Worm (Caenorhabditis elegans) whole organism, L2 larva: Measurements from ENCODE around the gene Y44A6D.3.

Experiments used
- F13H6.1 ChIP-seq: sonication (generic microtip); optimal IDR thresholded peaks from 2 replicates; lab custom pipeline; 2016; ENCODE audit warnings: missing genetic modification characterization, missing compliant biosample characterization
- aly-2 ChIP-seq: fragments of 150-350 bp; optimal IDR thresholded peaks from 2 replicates; lab custom pipeline; 2014; ENCODE audit warnings: missing biosample characterization, missing genetic modification characterization
- blmp-1 ChIP-seq: sonication (generic microtip); optimal IDR thresholded peaks from 2 replicates; lab custom pipeline; 2017; ENCODE audit warnings: missing genetic modification characterization, mild to moderate bottlenecking, missing compliant biosample characterization, antibody characterized with exemption, moderate library complexity; ENCODE audit not compliant: insufficient read depth
- elt-1 ChIP-seq: fragments of 150-350 bp; optimal IDR thresholded peaks from 2 replicates; lab custom pipeline; 2014; ENCODE audit warnings: missing biosample characterization, missing genetic modification characterization
- lin-13 ChIP-seq: fragments of 150-350 bp; optimal IDR thresholded peaks from 2 replicates; lab custom pipeline; 2014; ENCODE audit warnings: missing biosample characterization, missing genetic modification reagents, missing genetic modification characterization
- lsy-2 ChIP-seq, 2 experiments: fragments of 150-350 bp in 1 of 2; sonication (generic microtip) in 1 of 2; optimal IDR thresholded peaks; 2 replicates each; lab custom pipeline; 2014 to 2017; ENCODE audit warnings: missing biosample characterization in 2 of 2, missing genetic modification characterization in 2 of 2
- mab-5 ChIP-seq: fragments of 150-350 bp; optimal IDR thresholded peaks from 2 replicates; lab custom pipeline; 2014; ENCODE audit warnings: missing biosample characterization, missing genetic modification characterization
- mdl-1 ChIP-seq, 2 experiments: fragments of 150-350 bp in 1 of 2; sonication (generic microtip) in 1 of 2; optimal IDR thresholded peaks; 2 replicates each; lab custom pipeline; 2017; ENCODE audit warnings: missing biosample characterization in 2 of 2, missing genetic modification characterization in 2 of 2
- nhr-11 ChIP-seq: fragments of 150-350 bp; optimal IDR thresholded peaks from 2 replicates; lab custom pipeline; 2014; ENCODE audit warnings: missing biosample characterization, missing genetic modification characterization
- nhr-237 ChIP-seq: fragments of 150-350 bp; optimal IDR thresholded peaks from 2 replicates; lab custom pipeline; 2014; ENCODE audit warnings: missing biosample characterization, missing genetic modification characterization
- snpc-4 ChIP-seq: fragments of 150-350 bp; optimal IDR thresholded peaks from 2 replicates; lab custom pipeline; 2014; ENCODE audit warnings: missing biosample characterization, missing genetic modification characterization
- unc-62 ChIP-seq: fragments of 150-350 bp; optimal IDR thresholded peaks from 2 replicates; lab custom pipeline; 2014; ENCODE audit warnings: missing biosample characterization, missing genetic modification reagents, missing genetic modification characterization
- zag-1 ChIP-seq: fragments of 150-350 bp; optimal IDR thresholded peaks from 2 replicates; lab custom pipeline; 2014; ENCODE audit warnings: missing biosample characterization, missing genetic modification characterization

DNA sequence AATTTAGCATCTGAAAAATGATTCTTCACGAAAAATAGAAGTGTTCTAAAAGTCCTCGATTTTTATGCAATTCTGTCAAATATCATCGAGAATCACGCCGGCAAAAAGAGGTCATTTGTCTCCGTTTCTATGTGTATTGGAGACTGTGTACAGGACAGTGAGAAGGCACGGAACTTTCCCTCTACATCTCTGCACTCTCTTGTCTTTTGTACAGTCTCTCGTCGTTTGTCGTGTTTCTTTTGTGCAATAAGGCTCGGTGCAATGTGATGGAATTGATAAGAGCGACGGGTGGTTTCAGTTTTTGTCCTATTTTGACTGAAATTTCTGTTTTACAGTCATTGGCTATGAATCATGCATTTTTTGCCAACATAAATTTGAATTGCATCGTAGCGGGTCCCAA is 39.6 kb upstream of the Y44A6D.3 start:
- TF ChIP-seq snpc-4 (tag; lab: Kevin White, UChicago) (no peak), lsy-2 (tag; optimal IDR thresholded peaks at IDR 0.05; lab: Kevin White, UChicago) (no peak), mab-5 (tag; lab: Kevin White, UChicago) (no peak), mdl-1 (tag; optimal IDR thresholded peaks at IDR 0.05; lab: Kevin White, UChicago) (no peak), nhr-237 (tag; lab: Kevin White, UChicago) (no peak), zag-1 (tag; lab: Kevin White, UChicago) (no peak), unc-62 (GFP tag; lab: Kevin White, UChicago) (no peak), aly-2 (tag; lab: Kevin White, UChicago) (no peak), nhr-11 (no peak), F13H6.1 (no peak), lin-13 (no peak), elt-1 (tag; lab: Kevin White, UChicago) (no peak), blmp-1 (tag; lab: Kevin White, UChicago) (peak; percentile 2)
